Fruit fly (Drosophila melanogaster): ENCODE results near the gene Lint-1.

DNA sequence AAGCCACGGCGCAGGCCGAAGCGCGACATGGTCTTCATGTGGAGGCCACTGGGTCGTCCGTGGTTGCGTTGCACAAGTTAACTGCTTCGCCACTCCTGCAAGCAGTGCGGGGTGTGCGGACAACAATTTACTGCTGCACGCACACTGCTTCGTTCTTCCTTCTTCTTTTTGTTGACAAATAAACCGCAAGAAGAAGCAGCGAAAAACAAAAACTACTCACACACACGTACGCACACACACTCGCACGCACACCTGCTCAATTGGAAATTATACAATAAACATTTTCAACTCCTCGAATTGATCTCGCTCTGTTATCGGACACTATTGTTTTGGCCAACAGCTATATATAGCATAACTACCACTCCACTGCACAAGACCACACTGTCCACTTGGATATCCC lies 25.6 kb upstream of the Lint-1 start:
- TF ChIP-seq CTCF (optimal IDR thresholded peaks at IDR 0.05): no peak
- TF ChIP-seq CG8478 (optimal IDR thresholded peaks at IDR 0.05): no peak

Measured in S2 (cell line).